Fruit fly (Drosophila melanogaster): Measurements from ENCODE around the gene CG17672.

Gene CG17672

DNA sequence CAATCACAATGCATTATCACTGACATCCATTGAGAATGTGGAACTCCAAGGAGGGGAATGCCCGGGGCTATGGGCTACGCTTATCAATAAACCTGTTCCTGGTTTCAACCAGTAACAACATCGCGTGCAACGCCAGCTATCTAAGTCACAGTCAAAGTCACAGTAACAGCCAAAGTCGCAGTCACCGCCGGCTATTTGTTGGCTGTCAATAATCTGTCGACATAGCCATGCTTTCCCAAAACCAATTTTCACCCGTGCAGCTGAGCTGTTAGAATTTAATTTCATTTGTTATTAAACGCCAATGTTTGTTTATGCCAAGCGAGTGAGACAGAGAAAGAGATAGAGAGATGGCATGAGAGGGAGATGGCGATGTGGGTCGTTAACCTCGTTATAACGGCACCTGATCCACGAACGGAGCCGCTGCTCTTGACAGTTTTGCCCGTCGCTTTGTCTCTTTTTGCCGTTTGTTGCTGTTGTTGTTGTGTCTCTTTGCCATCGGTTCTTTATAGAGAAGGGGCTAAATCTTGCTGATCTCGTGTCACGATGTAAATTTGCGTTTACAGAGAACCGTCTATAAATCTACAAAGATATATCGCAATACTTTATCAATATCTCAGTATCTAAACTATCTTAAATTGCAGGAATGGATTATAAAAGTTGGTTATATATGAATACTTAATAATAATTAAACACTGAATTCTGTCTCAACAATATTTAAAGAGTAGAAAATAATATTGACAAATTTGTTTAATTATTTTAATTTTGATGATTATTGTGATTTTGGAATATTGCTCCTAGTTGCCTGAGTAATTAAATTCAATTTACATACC is 3.5 kb downstream of the CG17672 start (continued):
- TF ChIP-seq CG34224 (GFP tag; IDR thresholded peaks at IDR 0.05; ENCODE audit: partially characterized antibody) (no peak), Oaz (GFP tag; IDR thresholded peaks at IDR 0.05) (no peak), CG11456 (GFP tag; IDR thresholded peaks at IDR 0.05) (no peak), vnd (GFP tag; IDR thresholded peaks at IDR 0.05; ENCODE audit: partially characterized antibody) (no peak), Max (GFP tag; optimal IDR thresholded peaks at IDR 0.05) (no peak), gsb (GFP tag; IDR thresholded peaks at IDR 0.05) (no peak), lilli (GFP tag; optimal IDR thresholded peaks at IDR 0.05) (no peak), H15 (GFP tag; IDR thresholded peaks at IDR 0.05) (no peak), Meics (GFP tag; optimal IDR thresholded peaks at IDR 0.05) (no peak), tio (GFP tag; optimal IDR thresholded peaks at IDR 0.05) (peak; percentile 9), eyg (GFP tag; optimal IDR thresholded peaks at IDR 0.05) (no peak), HLH4C (GFP tag; IDR thresholded peaks at IDR 0.05; ENCODE audit: partially characterized antibody) (no peak), CG15514 (GFP tag; optimal IDR thresholded peaks at IDR 0.05) (no peak), nmo (GFP tag; optimal IDR thresholded peaks at IDR 0.05) (peak; percentile 30), ci (GFP tag; IDR thresholded peaks at IDR 0.05) (no peak; the same call in 2 of the 3 replicates), Xbp1 (GFP tag; optimal IDR thresholded peaks at IDR 0.05) (no peak), Med (GFP tag) (peak; percentile 57), zen2 (GFP tag; IDR thresholded peaks at IDR 0.05; ENCODE audit: partially characterized antibody) (0 out of 3 replicates have a peak, but pooled peaks have one; percentile 18), D19A (tag; optimal IDR thresholded peaks at IDR 0.05) (peak; percentile 23), CrebB (tag; optimal IDR thresholded peaks at IDR 0.05) (no peak), BtbVII (GFP tag; optimal IDR thresholded peaks at IDR 0.05) (no peak), gcm2 (GFP tag; optimal IDR thresholded peaks at IDR 0.05) (no peak), lbe (GFP tag; optimal IDR thresholded peaks at IDR 0.05) (no peak), jing (GFP tag; optimal IDR thresholded peaks at IDR 0.05) (no peak), ham (GFP tag; IDR thresholded peaks at IDR 0.05) (no peak), esg (GFP tag; conservative IDR thresholded peaks at IDR 0.05) (no peak), sima (GFP tag; optimal IDR thresholded peaks at IDR 0.05) (no peak), CG3065 (GFP tag; optimal IDR thresholded peaks at IDR 0.05) (no peak), CG11247 (GFP tag; IDR thresholded peaks at IDR 0.05) (no peak), HmgZ (tag; optimal IDR thresholded peaks at IDR 0.05) (no peak), CG2129 (GFP tag; IDR thresholded peaks at IDR 0.05; ENCODE audit: partially characterized antibody) (no peak; the same call in 1 of the 2 replicates), CkIIα-i1 (GFP tag; IDR thresholded peaks at IDR 0.05) (no peak), ro (GFP tag; IDR thresholded peaks at IDR 0.05) (no peak), peb (GFP tag; IDR thresholded peaks at IDR 0.05) (no peak), GATAe (GFP tag; conservative IDR thresholded peaks at IDR 0.05) (no peak), vfl (GFP tag; optimal IDR thresholded peaks at IDR 0.05) (no peak), CG14050 (GFP tag; IDR thresholded peaks at IDR 0.05) (no peak), CG30431 (GFP tag; optimal IDR thresholded peaks at IDR 0.05) (no peak), usp (GFP tag; optimal IDR thresholded peaks at IDR 0.05) (no peak), TFAM (GFP tag; optimal IDR thresholded peaks at IDR 0.05) (no peak), CG17385 (GFP tag; optimal IDR thresholded peaks at IDR 0.05) (no peak), CG10462 (GFP tag; optimal IDR thresholded peaks at IDR 0.05) (no peak), HLH3B (GFP tag; IDR thresholded peaks at IDR 0.05) (no peak), CG1233 (GFP tag; optimal IDR thresholded peaks at IDR 0.05) (no peak), dpn (GFP tag; optimal IDR thresholded peaks at IDR 0.05) (no peak), CG13287 (GFP tag; IDR thresholded peaks at IDR 0.05; ENCODE audit: partially characterized antibody) (peak; percentile 41; the same call in 1 of the 2 replicates), CG1529 (GFP tag; optimal IDR thresholded peaks at IDR 0.05) (peak; percentile 29), row (GFP tag; IDR thresholded peaks at IDR 0.05) (peak; percentile 54), unc-4 (GFP tag; IDR thresholded peaks at IDR 0.05; ENCODE audit: partially characterized antibody) (peak; percentile 35; the same call in 1 of the 2 replicates), crc (GFP tag; optimal IDR thresholded peaks at IDR 0.05) (no peak)

Measured in whole organism, embryonic.